Fruit fly (Drosophila melanogaster): Measurements from ENCODE around the gene Rrp5.

Gene Rrp5

DNA sequence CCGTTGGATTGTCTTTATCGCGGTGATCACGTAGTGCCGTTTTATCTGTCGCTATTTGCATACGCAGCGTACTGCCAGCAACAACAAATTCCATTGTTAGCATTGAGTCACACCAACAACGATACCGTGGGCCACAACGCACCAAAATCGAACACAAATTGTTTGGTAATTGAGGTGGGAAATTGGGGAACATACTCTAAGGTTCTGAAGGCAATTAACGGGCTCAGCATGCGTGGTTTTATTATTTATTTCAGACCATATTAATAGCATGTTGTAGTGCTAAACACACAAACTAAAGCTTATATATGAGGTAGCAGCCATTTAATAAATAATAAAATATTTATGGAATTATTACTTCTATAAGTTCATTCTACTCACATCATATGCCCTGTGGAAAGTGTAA is 34.6 kb downstream of the Rrp5 start:
- TF ChIP-seq CG34367 (tag; optimal IDR thresholded peaks at IDR 0.05) (no peak), rn (GFP tag; IDR thresholded peaks at IDR 0.05) (no peak), CG17806 (tag; optimal IDR thresholded peaks at IDR 0.05) (peak; percentile 8), CG9948 (tag; optimal IDR thresholded peaks at IDR 0.05) (peak; percentile 40), Pif1A (GFP tag; optimal IDR thresholded peaks at IDR 0.05) (peak; percentile 15), CG14655 (GFP tag; optimal IDR thresholded peaks at IDR 0.05) (peak; percentile 49), CG8301 (tag; optimal IDR thresholded peaks at IDR 0.05) (peak; percentile 12), D1 (tag; optimal IDR thresholded peaks at IDR 0.05) (no peak), fd96Ca (GFP tag; IDR thresholded peaks at IDR 0.05) (no peak), CG10348 (GFP tag; IDR thresholded peaks at IDR 0.05) (no peak), CG32121 (GFP tag; IDR thresholded peaks at IDR 0.05) (no peak), CG15710 (tag; optimal IDR thresholded peaks at IDR 0.05) (no peak), EcR (GFP tag; optimal IDR thresholded peaks at IDR 0.05) (no peak), Ets98B (GFP tag; IDR thresholded peaks at IDR 0.05) (no peak), CG12605 (GFP tag; IDR thresholded peaks at IDR 0.05) (no peak), Snoo (tag; optimal IDR thresholded peaks at IDR 0.05) (peak; percentile 37), CG8159 (tag; optimal IDR thresholded peaks at IDR 0.05) (peak; percentile 51), CG13204 (GFP tag; optimal IDR thresholded peaks at IDR 0.05) (no peak), Pif1B (GFP tag; optimal IDR thresholded peaks at IDR 0.05) (peak; percentile 48), CG4496 (GFP tag; IDR thresholded peaks at IDR 0.05) (peak; percentile 37; the same call in 2 of the 3 replicates), gl (tag; optimal IDR thresholded peaks at IDR 0.05) (no peak)

- TF ChIP-seq CG32121 (GFP tag; IDR thresholded peaks at IDR 0.05), result no peak
- no peak for TF ChIP-seq CG15710 (tag; optimal IDR thresholded peaks at IDR 0.05)
- TF ChIP-seq CG10348 (GFP tag; IDR thresholded peaks at IDR 0.05), result no peak
Measured at dm6 chr3R:24297444-24298146, 35.5 kb downstream of the Rrp5 start.

DNA sequence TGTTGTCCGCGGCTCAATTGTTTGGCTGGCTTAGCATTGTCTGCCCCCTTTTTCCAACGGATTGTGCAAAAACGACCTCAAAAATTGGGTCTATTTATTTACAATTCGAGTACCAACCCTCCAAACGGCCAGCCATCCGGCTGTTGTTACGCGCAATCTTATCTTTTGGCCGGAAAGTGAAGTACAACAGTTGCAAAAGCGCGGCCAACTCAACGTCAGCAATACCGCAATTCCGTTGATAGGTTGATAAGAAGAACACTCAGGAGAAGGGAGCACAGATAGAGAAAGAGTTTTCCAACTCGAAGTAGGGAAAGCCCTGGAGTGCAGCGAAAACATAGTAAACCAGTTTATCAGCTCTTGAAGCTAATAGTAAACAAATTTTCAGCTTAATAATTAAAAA is 36.2 kb downstream of the Rrp5 start:
- TF ChIP-seq CG32121 (GFP tag; IDR thresholded peaks at IDR 0.05) (no peak), Pif1A (GFP tag; optimal IDR thresholded peaks at IDR 0.05) (no peak), gl (tag; optimal IDR thresholded peaks at IDR 0.05) (no peak), CG9948 (tag; optimal IDR thresholded peaks at IDR 0.05) (no peak), CG4496 (GFP tag; IDR thresholded peaks at IDR 0.05) (no peak), Ets98B (GFP tag; IDR thresholded peaks at IDR 0.05) (no peak), CG34367 (tag; optimal IDR thresholded peaks at IDR 0.05) (no peak), CG17806 (tag; optimal IDR thresholded peaks at IDR 0.05) (no peak), Pif1B (GFP tag; optimal IDR thresholded peaks at IDR 0.05) (no peak), CG15710 (tag; optimal IDR thresholded peaks at IDR 0.05) (no peak)

DNA sequence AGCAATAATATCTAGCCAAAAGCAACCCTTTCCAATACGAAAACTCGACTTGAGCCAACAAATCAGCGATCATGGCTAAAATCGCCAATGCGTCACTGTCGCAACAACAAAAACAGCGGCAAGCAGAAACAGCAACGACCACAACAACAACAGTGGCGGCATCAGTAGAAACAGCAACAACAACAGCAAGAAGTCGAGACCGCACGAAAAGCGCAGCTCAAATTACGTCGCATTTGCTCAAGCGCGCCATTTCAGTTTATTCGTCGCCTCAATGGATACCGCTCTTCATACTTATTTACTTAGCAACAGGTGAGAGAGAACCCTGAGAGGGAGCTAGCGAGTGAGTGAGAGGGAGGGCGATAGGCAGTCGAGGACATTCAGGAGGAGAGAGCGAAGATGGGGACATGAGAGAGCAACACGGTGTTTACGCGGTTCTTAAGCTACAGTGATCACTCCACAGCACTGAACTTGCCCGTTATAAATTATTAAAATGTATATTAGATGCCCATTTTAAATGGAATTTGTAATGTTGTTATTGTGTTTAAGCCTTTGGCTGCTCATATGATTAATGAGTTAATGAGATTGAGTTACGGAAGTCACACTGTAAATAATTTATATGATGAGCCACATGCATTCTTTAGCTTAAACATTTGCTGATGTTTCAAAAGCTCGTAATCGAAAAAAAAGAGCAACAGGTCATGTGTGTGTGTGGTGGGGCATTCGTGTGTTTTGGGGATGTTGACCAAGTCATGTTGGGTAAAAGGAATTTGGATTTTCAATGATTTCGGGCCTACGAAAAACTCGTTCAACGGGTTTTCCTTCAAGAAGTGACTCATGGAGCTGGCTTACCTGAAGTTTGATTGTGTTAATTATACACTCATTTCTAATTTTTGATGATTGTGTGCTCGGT is 37.3 kb downstream of the Rrp5 start:
- TF ChIP-seq CG15710 (tag; optimal IDR thresholded peaks at IDR 0.05), result peak; percentile 97
- peak; percentile 86 for TF ChIP-seq rn (GFP tag; IDR thresholded peaks at IDR 0.05)
- TF ChIP-seq CG13204 (GFP tag; optimal IDR thresholded peaks at IDR 0.05), result peak; percentile 93
- peak; percentile 97 for TF ChIP-seq CG17806 (tag; optimal IDR thresholded peaks at IDR 0.05)
- TF ChIP-seq EcR (GFP tag; optimal IDR thresholded peaks at IDR 0.05), result peak; percentile 52
- TF ChIP-seq CG14655 (GFP tag; optimal IDR thresholded peaks at IDR 0.05), result peak; percentile 86
- peak; percentile 98 for TF ChIP-seq Snoo (tag; optimal IDR thresholded peaks at IDR 0.05)
- peak; percentile 75 for TF ChIP-seq gl (tag; optimal IDR thresholded peaks at IDR 0.05)
- TF ChIP-seq Pif1B (GFP tag; optimal IDR thresholded peaks at IDR 0.05), result peak; percentile 98
- peak; percentile 97 for TF ChIP-seq CG34367 (tag; optimal IDR thresholded peaks at IDR 0.05)
- TF ChIP-seq Ets98B (GFP tag; IDR thresholded peaks at IDR 0.05), result peak; percentile 88
- peak; percentile 91 for TF ChIP-seq fd96Ca (GFP tag; IDR thresholded peaks at IDR 0.05)
- peak; percentile 95 for TF ChIP-seq CG8159 (tag; optimal IDR thresholded peaks at IDR 0.05)
- TF ChIP-seq D1 (tag; optimal IDR thresholded peaks at IDR 0.05), result peak; percentile 76
- peak; percentile 97 for TF ChIP-seq CG4496 (GFP tag; IDR thresholded peaks at IDR 0.05)
- TF ChIP-seq CG9948 (tag; optimal IDR thresholded peaks at IDR 0.05), result peak; percentile 96
- TF ChIP-seq CG32121 (GFP tag; IDR thresholded peaks at IDR 0.05), result peak; percentile 86
- TF ChIP-seq CG10348 (GFP tag; IDR thresholded peaks at IDR 0.05), result peak; percentile 62
- peak; percentile 83 for TF ChIP-seq CG12605 (GFP tag; IDR thresholded peaks at IDR 0.05)
- TF ChIP-seq Pif1A (GFP tag; optimal IDR thresholded peaks at IDR 0.05), result peak; percentile 97
- peak; percentile 93 for TF ChIP-seq CG8301 (tag; optimal IDR thresholded peaks at IDR 0.05)

- TF ChIP-seq CG8301 (tag; optimal IDR thresholded peaks at IDR 0.05) (no peak), Pif1B (GFP tag; optimal IDR thresholded peaks at IDR 0.05) (no peak), CG32121 (GFP tag; IDR thresholded peaks at IDR 0.05) (peak; percentile 46), CG12605 (GFP tag; IDR thresholded peaks at IDR 0.05) (0 out of 2 replicates have a peak, but pooled peaks have one; percentile 8), Ets98B (GFP tag; IDR thresholded peaks at IDR 0.05) (peak; percentile 21; the same call in 1 of the 2 replicates), D1 (tag; optimal IDR thresholded peaks at IDR 0.05) (no peak), CG13204 (GFP tag; optimal IDR thresholded peaks at IDR 0.05) (no peak), CG8159 (tag; optimal IDR thresholded peaks at IDR 0.05) (peak; percentile 22), CG14655 (GFP tag; optimal IDR thresholded peaks at IDR 0.05) (no peak), CG10348 (GFP tag; IDR thresholded peaks at IDR 0.05) (no peak), Pif1A (GFP tag; optimal IDR thresholded peaks at IDR 0.05) (peak; percentile 8), CG34367 (tag; optimal IDR thresholded peaks at IDR 0.05) (peak; percentile 45), CG15710 (tag; optimal IDR thresholded peaks at IDR 0.05) (peak; percentile 17), CG4496 (GFP tag; IDR thresholded peaks at IDR 0.05) (peak; percentile 62; the same call in 2 of the 3 replicates), CG9948 (tag; optimal IDR thresholded peaks at IDR 0.05) (no peak), Snoo (tag; optimal IDR thresholded peaks at IDR 0.05) (peak; percentile 45), rn (GFP tag; IDR thresholded peaks at IDR 0.05) (no peak), EcR (GFP tag; optimal IDR thresholded peaks at IDR 0.05) (peak; percentile 36), fd96Ca (GFP tag; IDR thresholded peaks at IDR 0.05) (peak; percentile 46; the same call in 1 of the 3 replicates)
Measured at dm6 chr3R:24294784-24295555, 38.1 kb downstream of the Rrp5 start, which contains the start of gene crb. Gene crb, plus strand, starts transcription at chr3R:24295078.

All from whole organism, pupa.